Worm (Caenorhabditis elegans) whole organism, L2 larva: Measurements from ENCODE around the gene cdr-4.

Experiments used
- C34F6.9 ChIP-seq: fragments of 150-350 bp; optimal IDR thresholded peaks from 2 replicates; lab custom pipeline; 2014; ENCODE audit warnings: missing biosample characterization, missing genetic modification characterization
- F13H6.1 ChIP-seq: sonication (generic microtip); optimal IDR thresholded peaks from 2 replicates; lab custom pipeline; 2016; ENCODE audit warnings: missing genetic modification characterization, missing compliant biosample characterization
- Y55F3AM.14 ChIP-seq: fragments of 200-800 bp; sonication (Bioruptor generic); optimal IDR thresholded peaks from 2 replicates; lab custom pipeline; 2018; ENCODE audit warnings: mild to moderate bottlenecking, missing genetic modification characterization, missing compliant biosample characterization
- ZK546.5 ChIP-seq: sonication (generic microtip); optimal IDR thresholded peaks from 2 replicates; lab custom pipeline; 2017; ENCODE audit warnings: missing biosample characterization, missing genetic modification characterization
- aly-2 ChIP-seq: fragments of 150-350 bp; optimal IDR thresholded peaks from 2 replicates; lab custom pipeline; 2014; ENCODE audit warnings: missing biosample characterization, missing genetic modification characterization
- ceh-16 ChIP-seq: fragments of 150-350 bp; optimal IDR thresholded peaks from 2 replicates; lab custom pipeline; 2014; ENCODE audit warnings: missing biosample characterization, missing genetic modification characterization
- ceh-82 ChIP-seq: fragments of 150-350 bp; optimal IDR thresholded peaks from 2 replicates; lab custom pipeline; 2014; ENCODE audit warnings: missing biosample characterization, missing genetic modification characterization
- crh-2 ChIP-seq: sonication (generic microtip); optimal IDR thresholded peaks from 2 replicates; lab custom pipeline; 2017; ENCODE audit warnings: missing biosample characterization, missing genetic modification characterization
- dmd-4 ChIP-seq: sonication (generic microtip); optimal IDR thresholded peaks from 2 replicates; lab custom pipeline; 2017; ENCODE audit warnings: missing biosample characterization, missing genetic modification characterization
- egl-27 ChIP-seq: sonication (generic microtip); optimal IDR thresholded peaks from 3 replicates; lab custom pipeline; 2017; ENCODE audit warnings: missing biosample characterization, missing genetic modification reagents, missing genetic modification characterization
- elt-3 ChIP-seq: sonication (generic microtip); optimal IDR thresholded peaks from 2 replicates; lab custom pipeline; 2017; ENCODE audit warnings: missing biosample characterization, missing genetic modification characterization
- fos-1 ChIP-seq: fragments of 150-350 bp; optimal IDR thresholded peaks from 2 replicates; lab custom pipeline; 2014; ENCODE audit warnings: missing biosample characterization, missing genetic modification characterization
- gmeb-1 ChIP-seq: fragments of 150-350 bp; optimal IDR thresholded peaks from 2 replicates; lab custom pipeline; 2014; ENCODE audit warnings: missing biosample characterization, missing genetic modification characterization
- lin-11 ChIP-seq: fragments of 150-350 bp; sonication (generic microtip); optimal IDR thresholded peaks from 2 replicates; lab custom pipeline; 2014; ENCODE audit warnings: missing biosample characterization, missing genetic modification characterization, inconsistent platforms, mixed read lengths
- lin-13 ChIP-seq: fragments of 150-350 bp; optimal IDR thresholded peaks from 2 replicates; lab custom pipeline; 2014; ENCODE audit warnings: missing biosample characterization, missing genetic modification reagents, missing genetic modification characterization
- lin-39 ChIP-seq: fragments of 150-350 bp; optimal IDR thresholded peaks from 2 replicates; lab custom pipeline; 2014; ENCODE audit warnings: missing biosample characterization, missing genetic modification reagents, missing genetic modification characterization
- mab-5 ChIP-seq: fragments of 150-350 bp; optimal IDR thresholded peaks from 2 replicates; lab custom pipeline; 2014; ENCODE audit warnings: missing biosample characterization, missing genetic modification characterization
- mbf-1 ChIP-seq: sonication (generic microtip); optimal IDR thresholded peaks from 2 replicates; lab custom pipeline; 2017; ENCODE audit warnings: missing biosample characterization, missing genetic modification characterization
- mdl-1 ChIP-seq, 2 experiments: fragments of 150-350 bp in 1 of 2; sonication (generic microtip) in 1 of 2; optimal IDR thresholded peaks; 2 replicates each; lab custom pipeline; 2017; ENCODE audit warnings: missing biosample characterization in 2 of 2, missing genetic modification characterization in 2 of 2
- nhr-10 ChIP-seq: sonication (generic microtip); optimal IDR thresholded peaks from 2 replicates; lab custom pipeline; 2017; ENCODE audit warnings: missing biosample characterization, missing genetic modification characterization
- nhr-11 ChIP-seq: fragments of 150-350 bp; optimal IDR thresholded peaks from 2 replicates; lab custom pipeline; 2014; ENCODE audit warnings: missing biosample characterization, missing genetic modification characterization
- nhr-23 ChIP-seq: fragments of 150-350 bp; optimal IDR thresholded peaks from 2 replicates; lab custom pipeline; 2014; ENCODE audit warnings: missing biosample characterization, missing genetic modification reagents, missing genetic modification characterization
- nhr-237 ChIP-seq: fragments of 150-350 bp; optimal IDR thresholded peaks from 2 replicates; lab custom pipeline; 2014; ENCODE audit warnings: missing biosample characterization, missing genetic modification characterization
- nhr-25 ChIP-seq: fragments of 150-350 bp; sonication (generic microtip); optimal IDR thresholded peaks from 3 replicates; lab custom pipeline; 2014; ENCODE audit warnings: missing biosample characterization, missing genetic modification characterization
- nhr-6 ChIP-seq: fragments of 150-350 bp; optimal IDR thresholded peaks from 2 replicates; lab custom pipeline; 2014; ENCODE audit warnings: missing biosample characterization, missing genetic modification characterization
- nhr-77 ChIP-seq: fragments of 150-350 bp; optimal IDR thresholded peaks from 2 replicates; lab custom pipeline; 2014; ENCODE audit warnings: missing biosample characterization, missing genetic modification characterization
- peb-1 ChIP-seq: fragments of 150-350 bp; optimal IDR thresholded peaks from 2 replicates; lab custom pipeline; 2014; ENCODE audit warnings: missing biosample characterization, missing genetic modification characterization
- sem-4 ChIP-seq: fragments of 150-350 bp; optimal IDR thresholded peaks from 2 replicates; lab custom pipeline; 2014; ENCODE audit warnings: missing biosample characterization, missing genetic modification reagents, missing genetic modification characterization
- skn-1 ChIP-seq: sonication (generic microtip); optimal IDR thresholded peaks from 2 replicates; lab custom pipeline; 2017; ENCODE audit warnings: missing biosample characterization, missing genetic modification characterization
- sma-3 ChIP-seq: sonication (generic microtip); optimal IDR thresholded peaks from 2 replicates; lab custom pipeline; 2016; ENCODE audit warnings: missing genetic modification reagents, missing genetic modification characterization, missing compliant biosample characterization
- sma-9 ChIP-seq, 2 experiments: fragments of 150-350 bp in 1 of 2; sonication (generic microtip) in 1 of 2; optimal IDR thresholded peaks; 2 replicates each; lab custom pipeline; 2014 to 2016; ENCODE audit warnings: missing genetic modification characterization in 2 of 2, mild to moderate bottlenecking in 1 of 2, missing biosample characterization in 1 of 2, missing compliant biosample characterization in 1 of 2, missing genetic modification reagents in 1 of 2, moderate library complexity in 1 of 2
- snpc-4 ChIP-seq: fragments of 150-350 bp; optimal IDR thresholded peaks from 2 replicates; lab custom pipeline; 2014; ENCODE audit warnings: missing biosample characterization, missing genetic modification characterization
- unc-39 ChIP-seq: fragments of 150-350 bp; optimal IDR thresholded peaks from 2 replicates; lab custom pipeline; 2014; ENCODE audit warnings: missing biosample characterization, missing genetic modification characterization
- unc-62 ChIP-seq: fragments of 150-350 bp; optimal IDR thresholded peaks from 2 replicates; lab custom pipeline; 2014; ENCODE audit warnings: missing biosample characterization, missing genetic modification reagents, missing genetic modification characterization
- zag-1 ChIP-seq: fragments of 150-350 bp; optimal IDR thresholded peaks from 2 replicates; lab custom pipeline; 2014; ENCODE audit warnings: missing biosample characterization, missing genetic modification characterization
- ztf-1 ChIP-seq: fragments of 200-800 bp; sonication (Bioruptor generic); conservative IDR thresholded peaks from 2 replicates; pipeline ENCODE4 v1.3.6; 2022; ENCODE audit warnings: missing genetic modification characterization, missing compliant biosample characterization
- ztf-11 ChIP-seq: sonication (generic microtip); optimal IDR thresholded peaks from 2 replicates; lab custom pipeline; 2017; ENCODE audit warnings: missing biosample characterization, missing genetic modification characterization
- ztf-4 ChIP-seq: fragments of 150-350 bp; optimal IDR thresholded peaks from 2 replicates; lab custom pipeline; 2014; ENCODE audit warnings: missing biosample characterization, missing genetic modification characterization

cdr-4 gene

ce11 chrV:12427826-12428225 lies 19.4 kb upstream of the cdr-4 start:
- no peak for TF ChIP-seq nhr-237
- no peak for TF ChIP-seq unc-62 (GFP tag; lab: Kevin White, UChicago)
- TF ChIP-seq zag-1 (tag; lab: Kevin White, UChicago) = no peak

ce11 chrV:12421360-12421759 lies 12.9 kb upstream of the cdr-4 start:
- TF ChIP-seq C34F6.9 (tag; lab: Kevin White, UChicago) = no peak
- TF ChIP-seq nhr-11 (tag; lab: Kevin White, UChicago) = no peak
- no peak for TF ChIP-seq lin-13 (GFP tag; lab: Kevin White, UChicago)
- TF ChIP-seq lin-11 (tag; lab: Kevin White, UChicago) = no peak
- TF ChIP-seq lin-39 (tag; lab: Kevin White, UChicago) = no peak
- TF ChIP-seq ceh-16 = no peak
- no peak for TF ChIP-seq sma-3
- TF ChIP-seq egl-27 (tag; lab: Kevin White, UChicago) = no peak
- no peak for TF ChIP-seq dmd-4 (tag; lab: Kevin White, UChicago)
- no peak for TF ChIP-seq sem-4 (tag; lab: Kevin White, UChicago)
- no peak for TF ChIP-seq mab-5 (tag; lab: Kevin White, UChicago)
- TF ChIP-seq ztf-11 (tag; lab: Kevin White, UChicago) = no peak
- TF ChIP-seq aly-2 (tag; lab: Kevin White, UChicago) = no peak
- no peak for TF ChIP-seq unc-39 (tag; lab: Kevin White, UChicago)
- no peak for TF ChIP-seq skn-1 (tag; lab: Kevin White, UChicago)
- no peak for TF ChIP-seq ztf-1
- no peak for TF ChIP-seq sma-9 (GFP tag; optimal IDR thresholded peaks at IDR 0.05; lab: Kevin White, UChicago)
- TF ChIP-seq sma-9 (tag; optimal IDR thresholded peaks at IDR 0.05; lab: Kevin White, UChicago) = no peak
- no peak for TF ChIP-seq snpc-4

- TF ChIP-seq peb-1 (tag; lab: Kevin White, UChicago) (no peak), ZK546.5 (tag; lab: Kevin White, UChicago) (no peak), gmeb-1 (no peak), nhr-237 (no peak), ztf-4 (tag; lab: Kevin White, UChicago) (no peak), Y55F3AM.14 (GFP tag; lab: Kevin White, UChicago) (no peak), nhr-10 (tag; lab: Kevin White, UChicago) (no peak), nhr-77 (tag; lab: Kevin White, UChicago) (no peak), mdl-1 (tag; optimal IDR thresholded peaks at IDR 0.05; lab: Kevin White, UChicago) (no peak), mbf-1 (tag; lab: Kevin White, UChicago) (no peak), lin-13 (GFP tag; lab: Kevin White, UChicago) (no peak), nhr-23 (tag; lab: Kevin White, UChicago) (no peak), ceh-16 (no peak), ceh-82 (no peak), elt-3 (no peak), nhr-25 (tag; lab: Kevin White, UChicago) (no peak)
- TF ChIP-seq, all 48 proteins: peak for 0
These were observed 12.4 kb upstream of the cdr-4 start, which contains the start of gene C54D10.4 for ce11 chrV:12420843-12421242. C54D10.4 (minus strand) TSS chrV:12420943.

ce11 chrV:12418292-12418691 lies 9.9 kb upstream of the cdr-4 start, which contains the start of gene C54D10.3:
C54D10.3 (plus strand) TSS chrV:12418592.
- TF ChIP-seq fos-1 (tag; lab: Kevin White, UChicago) (no peak), ceh-16 (no peak), nhr-23 (tag; lab: Kevin White, UChicago) (no peak), nhr-6 (tag; lab: Kevin White, UChicago) (no peak), unc-39 (tag; lab: Kevin White, UChicago) (no peak), sma-9 (GFP tag; optimal IDR thresholded peaks at IDR 0.05; lab: Kevin White, UChicago) (no peak), sma-9 (tag; optimal IDR thresholded peaks at IDR 0.05; lab: Kevin White, UChicago) (no peak), snpc-4 (no peak), ceh-82 (no peak), elt-3 (no peak), aly-2 (tag; lab: Kevin White, UChicago) (no peak), F13H6.1 (tag; lab: Kevin White, UChicago) (no peak), ZK546.5 (tag; lab: Kevin White, UChicago) (no peak), C34F6.9 (tag; lab: Kevin White, UChicago) (no peak), nhr-237 (no peak), crh-2 (tag; lab: Kevin White, UChicago) (no peak), ztf-4 (tag; lab: Kevin White, UChicago) (no peak)
